Worm (Caenorhabditis elegans): Measurements from ENCODE around the gene fbxa-185.

- TF ChIP-seq aly-2 (tag; optimal IDR thresholded peaks at IDR 0.05), result no peak
- TF ChIP-seq lsy-2 (tag; optimal IDR thresholded peaks at IDR 0.05), result no peak
- TF ChIP-seq nhr-6 (tag; optimal IDR thresholded peaks at IDR 0.05), result no peak
- no peak for TF ChIP-seq zag-1 (tag; optimal IDR thresholded peaks at IDR 0.05)
- TF ChIP-seq ceh-16 (tag; optimal IDR thresholded peaks at IDR 0.05), result no peak
These were observed 30.1 kb upstream of the fbxa-185 start, which contains the start of gene K10G4.5 for ce11 chrV:17301375-17301774.

Data from whole organism, L2 larva.